Worm (Caenorhabditis elegans) whole organism, young adult: ENCODE data around the gene F42A6.2.
"Not testable (repeated sequence)": the region's sequence is repeated elsewhere in the genome, so short reads cannot be mapped to it uniquely, and the experiment has no call there.

ENCODE experiments used
- B0261.1 ChIP-seq: sonication (generic microtip); optimal IDR thresholded peaks from 2 replicates; lab custom pipeline; 2016; ENCODE audit warnings: mild to moderate bottlenecking, missing genetic modification characterization, moderate library complexity, missing compliant biosample characterization
- B0336.3 ChIP-seq: fragments of 200-800 bp; sonication (Bioruptor generic); IDR thresholded peaks from 2 replicates; pipeline ENCODE4 v1.3.6; 2022; ENCODE audit warnings: missing genetic modification characterization, missing compliant biosample characterization
- C06A6.2 ChIP-seq: fragments of 200-800 bp; sonication (Bioruptor generic); conservative IDR thresholded peaks from 2 replicates; pipeline ENCODE4 v1.3.6; 2022; ENCODE audit warnings: missing genetic modification characterization, missing compliant biosample characterization
- F57A8.1 ChIP-seq: fragments of 200-800 bp; sonication (Bioruptor generic); optimal IDR thresholded peaks from 2 replicates; lab custom pipeline; 2018; ENCODE audit warnings: mild to moderate bottlenecking, missing genetic modification characterization, moderate library complexity, missing compliant biosample characterization
- Y53G8AR.9 ChIP-seq: fragments of 200-800 bp; sonication (Bioruptor generic); conservative IDR thresholded peaks from 2 replicates; pipeline ENCODE4 v1.3.6; 2022; ENCODE audit warnings: missing genetic modification reagents, missing genetic modification characterization, missing compliant biosample characterization
- Y67H2A.10 ChIP-seq: fragments of 200-800 bp; sonication (Bioruptor generic); conservative IDR thresholded peaks from 2 replicates; pipeline ENCODE4 v1.3.6; 2022; ENCODE audit warnings: missing genetic modification reagents, missing genetic modification characterization, missing compliant biosample characterization
- ama-1 ChIP-seq, 3 experiments: fragments of 150-350 bp in 1 of 3; sonication (generic microtip) in 2 of 3; optimal IDR thresholded peaks; 2 replicates each; lab custom pipeline; 2014 to 2018; ENCODE audit warnings: missing biosample characterization in 2 of 3, missing genetic modification characterization in 2 of 3, missing genetic modification reagents in 2 of 3
- aptf-3 ChIP-seq: fragments of 200-800 bp; sonication (Bioruptor generic); IDR thresholded peaks from 2 replicates; pipeline ENCODE4 v1.3.6; 2022; ENCODE audit warnings: missing genetic modification characterization, missing compliant biosample characterization
- attf-3 ChIP-seq: fragments of 200-800 bp; sonication (Bioruptor generic); conservative IDR thresholded peaks from 2 replicates; pipeline ENCODE4 v1.3.6; 2022; ENCODE audit warnings: missing genetic modification reagents, missing genetic modification characterization, missing compliant biosample characterization
- cebp-1 ChIP-seq, 2 experiments: fragments of 200-800 bp in 1 of 2; sonication (Bioruptor generic) in 1 of 2; sonication (generic microtip) in 1 of 2; IDR thresholded peaks in 1 of 2; optimal IDR thresholded peaks in 1 of 2; 2 replicates each; pipeline versions ENCODE4 v1.3.6 to Lab custom; 2017 to 2022; ENCODE audit warnings: missing compliant biosample characterization in 2 of 2, missing genetic modification characterization in 2 of 2, mild to moderate bottlenecking in 1 of 2, missing genetic modification reagents in 1 of 2, moderate library complexity in 1 of 2
- ceh-100 ChIP-seq: fragments of 200-800 bp; sonication (Bioruptor generic); IDR thresholded peaks from 2 replicates; pipeline ENCODE4 v1.3.6; 2022; ENCODE audit warnings: missing genetic modification reagents, missing genetic modification characterization, missing compliant biosample characterization
- dox-1 ChIP-seq: fragments of 200-800 bp; sonication (Bioruptor generic); IDR thresholded peaks from 2 replicates; pipeline ENCODE4 v1.3.6; 2022; ENCODE audit warnings: missing genetic modification reagents, missing genetic modification characterization, missing compliant biosample characterization
- efl-1 ChIP-seq: fragments of 150-350 bp; optimal IDR thresholded peaks from 2 replicates; lab custom pipeline; 2014; ENCODE audit warnings: missing biosample characterization, missing genetic modification reagents, missing genetic modification characterization
- egl-18 ChIP-seq: fragments of 200-800 bp; sonication (Bioruptor generic); IDR thresholded peaks from 2 replicates; pipeline ENCODE4 v1.3.6; 2022; ENCODE audit warnings: missing genetic modification reagents, missing genetic modification characterization, missing compliant biosample characterization
- let-607 ChIP-seq, 2 experiments: fragments of 200-800 bp in 1 of 2; sonication (Bioruptor generic) in 1 of 2; sonication (generic microtip) in 1 of 2; optimal IDR thresholded peaks; 2 replicates each; lab custom pipeline; 2016 to 2018; ENCODE audit warnings: mild to moderate bottlenecking in 2 of 2, missing compliant biosample characterization in 2 of 2, missing genetic modification characterization in 2 of 2, moderate library complexity in 2 of 2, missing genotype in 1 of 2
- lin-26 ChIP-seq: fragments of 200-800 bp; sonication (Bioruptor generic); IDR thresholded peaks from 2 replicates; pipeline ENCODE4 v1.3.6; 2022; ENCODE audit warnings: missing genetic modification reagents, missing genetic modification characterization, missing compliant biosample characterization
- madf-8 ChIP-seq: fragments of 200-800 bp; sonication (Bioruptor generic); conservative IDR thresholded peaks from 2 replicates; pipeline ENCODE4 v1.3.6; 2022; ENCODE audit warnings: missing genetic modification reagents, missing genetic modification characterization, missing compliant biosample characterization
- mxl-1 ChIP-seq: sonication (generic microtip); optimal IDR thresholded peaks from 2 replicates; lab custom pipeline; 2016; ENCODE audit warnings: missing genetic modification characterization, missing compliant biosample characterization
- nfya-2 ChIP-seq: fragments of 200-800 bp; sonication (Bioruptor generic); IDR thresholded peaks from 2 replicates; pipeline ENCODE4 v1.3.6; 2022; ENCODE audit warnings: missing genetic modification reagents, missing genetic modification characterization, missing compliant biosample characterization
- somi-1 ChIP-seq: fragments of 200-800 bp; sonication (Bioruptor generic); optimal IDR thresholded peaks from 2 replicates; lab custom pipeline; 2018; ENCODE audit warnings: mild to moderate bottlenecking, missing genetic modification characterization, missing compliant biosample characterization
- sptf-2 ChIP-seq: fragments of 200-800 bp; sonication (Bioruptor generic); optimal IDR thresholded peaks from 2 replicates; lab custom pipeline; 2018; ENCODE audit warnings: mild to moderate bottlenecking, missing genetic modification characterization, missing compliant biosample characterization
- tlf-1 ChIP-seq: fragments of 200-800 bp; sonication (Bioruptor generic); optimal IDR thresholded peaks from 2 replicates; lab custom pipeline; 2018; ENCODE audit warnings: mild to moderate bottlenecking, missing genetic modification characterization, missing compliant biosample characterization
- ztf-22 ChIP-seq: fragments of 200-800 bp; sonication (Bioruptor generic); optimal IDR thresholded peaks from 2 replicates; lab custom pipeline; 2018; ENCODE audit warnings: mild to moderate bottlenecking, missing genetic modification characterization, moderate library complexity, missing compliant biosample characterization
- ztf-3 ChIP-seq: fragments of 200-800 bp; sonication (Bioruptor generic); optimal IDR thresholded peaks from 2 replicates; lab custom pipeline; 2018; ENCODE audit warnings: mild to moderate bottlenecking, missing genetic modification characterization, missing compliant biosample characterization

The F42A6.2 gene

ce11 chrIV:3385337-3386215, 44.3 kb downstream of the F42A6.2 start, which contains the start of gene mai-2 (continued):
- TF ChIP-seq lin-26 (GFP tag; lab: Robert Waterston, UW) (no peak), egl-18 (GFP tag; lab: Robert Waterston, UW) (no peak), ztf-3 (no peak), Y67H2A.10 (GFP tag; lab: Robert Waterston, UW) (no peak), cebp-1 (GFP tag; IDR thresholded peaks at IDR 0.05; lab: Robert Waterston, UW) (no peak), cebp-1 (tag; optimal IDR thresholded peaks at IDR 0.05; lab: Kevin White, UChicago) (peak; percentile 41)

- TF ChIP-seq let-607 (tag; optimal IDR thresholded peaks at IDR 0.05; lab: Kevin White, UChicago) (peak in 1 of 2 experiments; percentile 13), dox-1 (GFP tag; lab: Robert Waterston, UW) (no peak), ama-1 (optimal IDR thresholded peaks at IDR 0.05; lab: Kevin White, UChicago) (no peak), ama-1 (GFP tag; optimal IDR thresholded peaks at IDR 0.05; lab: Kevin White, UChicago) (peak in 1 of 2 experiments; percentile 47), C06A6.2 (GFP tag; lab: Robert Waterston, UW) (no peak), aptf-3 (GFP tag; lab: Robert Waterston, UW) (no peak), somi-1 (GFP tag; lab: Kevin White, UChicago) (no peak), efl-1 (GFP tag; lab: Kevin White, UChicago) (no peak), B0261.1 (tag; lab: Kevin White, UChicago) (no peak), Y53G8AR.9 (GFP tag; lab: Robert Waterston, UW) (no peak), madf-8 (GFP tag; lab: Robert Waterston, UW) (no peak), tlf-1 (GFP tag; lab: Kevin White, UChicago) (peak; percentile 4), sptf-2 (GFP tag; lab: Kevin White, UChicago) (no peak), ztf-22 (GFP tag; lab: Kevin White, UChicago) (no peak), F57A8.1 (GFP tag; lab: Kevin White, UChicago) (no peak), mxl-1 (tag; lab: Kevin White, UChicago) (no peak), ceh-100 (no peak), nfya-2 (no peak), B0336.3 (GFP tag; lab: Robert Waterston, UW) (peak; percentile 45; the same call in 1 of the 2 replicates)
These were observed 45.4 kb downstream of the F42A6.2 start for ce11 chrIV:3386504-3387290.

- TF ChIP-seq ama-1 (optimal IDR thresholded peaks at IDR 0.05; lab: Kevin White, UChicago); ama-1 (GFP tag; optimal IDR thresholded peaks at IDR 0.05; lab: Kevin White, UChicago); egl-18 (GFP tag; lab: Robert Waterston, UW); attf-3 (GFP tag; lab: Robert Waterston, UW): not testable (repeated sequence)
These were observed 48.7 kb downstream of the F42A6.2 start, which contains the start of gene B0546.5 for ce11 chrIV:3389999-3390398. B0546.5 (minus strand) TSS chrIV:3390099.
